Worm (Caenorhabditis elegans): ENCODE measurements around the gene str-10.

- TF ChIP-seq med-1 (GFP tag; optimal IDR thresholded peaks at IDR 0.05; ENCODE audit: insufficient read depth) (no peak), ztf-29 (GFP tag; IDR thresholded peaks at IDR 0.05) (no peak), ref-1 (GFP tag; conservative IDR thresholded peaks at IDR 0.05) (no peak), flt-1 (GFP tag; IDR thresholded peaks at IDR 0.05) (peak; percentile 65; the same call in 1 of the 2 replicates)
These were observed 22.5 kb downstream of the str-10 start, which contains the start of gene F17H10.1 for ce11 chrX:13104966-13105365.
